Fruit fly (Drosophila melanogaster): ENCODE results near the gene CG13123.

The CG13123 gene

dm6 chr2L:9743823-9744222, 49.1 kb downstream of the CG13123 start:
- TF ChIP-seq Hr78 (GFP tag; optimal IDR thresholded peaks at IDR 0.05) (no peak), CrebA (GFP tag; optimal IDR thresholded peaks at IDR 0.05; ENCODE audit: borderline replicate concordance) (no peak), sage (GFP tag; optimal IDR thresholded peaks at IDR 0.05) (no peak), Abd-B (GFP tag; optimal IDR thresholded peaks at IDR 0.05) (no peak), pan (optimal IDR thresholded peaks at IDR 0.05) (no peak), N (GFP tag; optimal IDR thresholded peaks at IDR 0.05) (no peak), CG32264 (GFP tag; optimal IDR thresholded peaks at IDR 0.05) (no peak), GATAd (GFP tag; optimal IDR thresholded peaks at IDR 0.05) (no peak), Mio (GFP tag; optimal IDR thresholded peaks at IDR 0.05) (no peak), CG9705 (GFP tag; optimal IDR thresholded peaks at IDR 0.05) (no peak), dsf (GFP tag; optimal IDR thresholded peaks at IDR 0.05; ENCODE audit: borderline replicate concordance) (no peak), Dfd (GFP tag; optimal IDR thresholded peaks at IDR 0.05) (no peak), dl (GFP tag; optimal IDR thresholded peaks at IDR 0.05; ENCODE audit: insufficient read depth in 1 of 2, partially characterized antibody in 2 of 2) (no peak), ey (GFP tag; optimal IDR thresholded peaks at IDR 0.05) (no peak), lola (GFP tag; optimal IDR thresholded peaks at IDR 0.05) (no peak), Jra (GFP tag; optimal IDR thresholded peaks at IDR 0.05) (no peak), br (GFP tag; optimal IDR thresholded peaks at IDR 0.05) (no peak), rgr (GFP tag; optimal IDR thresholded peaks at IDR 0.05) (no peak)
